Worm (Caenorhabditis elegans) whole organism, L4/young adult: ENCODE measurements around the gene C05G5.2.

ENCODE experiments used
- W03F9.2 ChIP-seq: fragments of 150-350 bp; optimal IDR thresholded peaks from 2 replicates; lab custom pipeline; 2014; ENCODE audit warnings: missing biosample characterization, missing genetic modification characterization
- dao-5 ChIP-seq: sonication (generic microtip); optimal IDR thresholded peaks from 2 replicates; lab custom pipeline; 2016; ENCODE audit warnings: missing genotype, missing genetic modification characterization, moderate library complexity, missing compliant biosample characterization
- him-1 ChIP-seq: sonication (generic microtip); optimal IDR thresholded peaks from 2 replicates; lab custom pipeline; 2016; ENCODE audit warnings: missing genotype, missing genetic modification reagents, missing genetic modification characterization, missing compliant biosample characterization

DNA sequence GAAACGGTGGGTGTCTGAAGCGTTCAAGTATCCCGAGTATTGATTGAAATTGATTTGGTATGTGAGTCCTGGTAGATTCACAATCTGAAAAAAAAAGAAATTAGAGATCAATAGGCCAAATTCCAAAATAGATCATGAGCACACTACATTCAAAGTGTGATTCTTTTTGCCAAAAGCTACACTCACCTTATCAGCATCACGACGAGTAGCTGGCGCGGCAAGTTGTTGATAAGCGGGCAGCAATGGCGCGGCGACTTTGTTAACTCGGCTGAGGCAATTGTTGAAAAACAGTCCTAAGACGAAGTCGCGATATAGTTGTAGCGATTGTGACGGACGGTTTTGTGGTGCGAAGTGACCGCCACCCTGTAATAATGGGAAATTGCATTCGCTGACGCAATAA, 21.9 kb downstream of the C05G5.2 start:
- TF ChIP-seq him-1 (tag; lab: Kevin White, UChicago) (no peak), dao-5 (tag; lab: Kevin White, UChicago) (no peak), W03F9.2 (tag; lab: Kevin White, UChicago) (no peak)
